Fruit fly (Drosophila melanogaster): Measurements from ENCODE around the gene CG5697.

DNA sequence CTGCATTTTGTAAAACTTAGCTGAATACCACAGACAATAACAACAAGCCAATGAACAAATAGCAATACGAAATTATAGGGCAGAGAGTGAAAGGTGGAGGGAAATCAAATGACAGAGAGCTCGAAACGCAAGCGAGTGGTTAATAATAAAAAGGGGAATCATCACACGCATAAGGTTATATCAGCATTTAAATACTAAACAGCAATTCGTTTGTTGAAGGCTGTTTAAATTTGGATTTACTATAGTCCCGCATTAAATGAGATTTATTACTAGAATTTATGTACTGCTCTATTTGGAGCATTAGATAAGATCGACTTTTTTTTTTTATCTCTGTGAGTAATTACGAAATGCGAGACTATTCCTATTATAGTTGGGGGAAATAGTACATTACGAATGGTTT is 27.2 kb upstream of the CG5697 start:
- TF ChIP-seq CG8478 (optimal IDR thresholded peaks at IDR 0.05): no peak
- no peak for TF ChIP-seq CTCF (optimal IDR thresholded peaks at IDR 0.05)
